Worm (Caenorhabditis elegans) whole organism, dauer: Measurements from ENCODE around the gene R04F11.2.

ENCODE experiments used
- unc-62 ChIP-seq: sonication (generic microtip); optimal IDR thresholded peaks from 2 replicates; lab custom pipeline; 2017; ENCODE audit warnings: missing biosample characterization, missing genetic modification reagents, missing genetic modification characterization

The R04F11.2 gene

ce11 chrV:12299244-12299766 is 18.9 kb upstream of the R04F11.2 start:
- TF ChIP-seq unc-62 = no peak

ce11 chrV:12300166-12300565 is 18.0 kb upstream of the R04F11.2 start:
- TF ChIP-seq unc-62 = no peak

ce11 chrV:12300780-12301460 is 17.3 kb upstream of the R04F11.2 start:
- TF ChIP-seq unc-62 = no peak

ce11 chrV:12301985-12302591 is 16.1 kb upstream of the R04F11.2 start, which contains the start of the genes frm-7 and F55C5.17:
frm-7 (plus strand) TSS chrV:12302484.
F55C5.17 (plus strand) TSS chrV:12302541.
- TF ChIP-seq unc-62 = no peak

- TF ChIP-seq unc-62 = no peak
These were observed 14.6 kb upstream of the R04F11.2 start for ce11 chrV:12303453-12304077.

- TF ChIP-seq unc-62 = no peak
These were observed 12.5 kb upstream of the R04F11.2 start for ce11 chrV:12305677-12306076.

- no peak for TF ChIP-seq unc-62
These were observed 11.1 kb upstream of the R04F11.2 start, which contains the start of gene srg-45 for ce11 chrV:12307011-12307540. srg-45 (plus strand) TSS chrV:12307490.

- TF ChIP-seq unc-62 = no peak
These were observed 7.9 kb upstream of the R04F11.2 start, which contains the start of gene hpo-30 for ce11 chrV:12310256-12310655. hpo-30 (minus strand) TSS chrV:12310356.

ce11 chrV:12314413-12314812 is 3.8 kb upstream of the R04F11.2 start:
- no peak for TF ChIP-seq unc-62

ce11 chrV:12316076-12316475 is 2.1 kb upstream of the R04F11.2 start:
- no peak for TF ChIP-seq unc-62

- no peak for TF ChIP-seq unc-62
These were observed 1.1 kb upstream of the R04F11.2 start, which contains the start of gene R04F11.3 for ce11 chrV:12317080-12317479. R04F11.3 (minus strand) TSS chrV:12317180.

- no peak for TF ChIP-seq unc-62
These were observed 2.2 kb downstream of the R04F11.2 start for ce11 chrV:12320274-12320839.

- no peak for TF ChIP-seq unc-62
These were observed 8.5 kb downstream of the R04F11.2 start for ce11 chrV:12326638-12327037.

- TF ChIP-seq unc-62 = no peak
These were observed 11.0 kb downstream of the R04F11.2 start for ce11 chrV:12329173-12329572.

ce11 chrV:12331820-12332219 is 13.6 kb downstream of the R04F11.2 start:
- no peak for TF ChIP-seq unc-62

- no peak for TF ChIP-seq unc-62
These were observed 16.2 kb downstream of the R04F11.2 start for ce11 chrV:12334387-12334786.

- TF ChIP-seq unc-62 = no peak
These were observed 19.7 kb downstream of the R04F11.2 start, which contains the start of gene twk-13 for ce11 chrV:12337894-12338293. twk-13 (minus strand) TSS chrV:12337994.
